Worm (Caenorhabditis elegans) whole organism, L4 larva: Measurements from ENCODE around the gene apl-1.

Experiments
- nhr-237 ChIP-seq: sonication (generic microtip); optimal IDR thresholded peaks from 2 replicates; lab custom pipeline; 2017; ENCODE audit warnings: missing biosample characterization, missing genetic modification characterization
- nhr-77 ChIP-seq: fragments of 150-350 bp; optimal IDR thresholded peaks from 2 replicates; lab custom pipeline; 2014; ENCODE audit warnings: missing biosample characterization, missing genetic modification characterization

DNA sequence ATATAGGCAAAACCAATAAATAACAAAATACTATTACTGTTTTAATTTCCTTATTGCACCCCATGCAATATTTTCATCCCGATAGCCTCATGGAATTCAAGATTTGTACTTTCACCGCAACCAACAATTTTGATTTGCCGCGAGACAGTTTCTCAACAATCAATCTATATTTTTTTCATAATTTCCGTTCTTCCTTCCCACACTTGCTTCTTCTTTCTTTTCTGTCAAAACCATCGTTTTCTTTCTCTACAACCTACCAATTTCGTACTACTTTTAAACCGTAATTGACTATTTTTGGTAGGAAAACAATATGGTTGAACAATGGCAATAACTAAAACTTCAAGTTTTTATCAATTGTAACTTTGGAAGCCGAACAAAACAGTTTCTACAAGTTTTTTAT is 31.3 kb upstream of the apl-1 start, which contains the start of gene C31H2.14:
- TF ChIP-seq nhr-237 (tag; lab: Kevin White, UChicago) (no peak), nhr-77 (tag; lab: Kevin White, UChicago) (no peak)
